Worm (Caenorhabditis elegans) whole organism, midembryonic: ENCODE results near the gene nstp-1.

Experiments used
- T22C8.4 ChIP-seq: fragments of 200-800 bp; sonication (Bioruptor generic); IDR thresholded peaks from 2 replicates; pipeline ENCODE4 v1.3.6; 2022; ENCODE audit warnings: missing genetic modification characterization, missing compliant biosample characterization
- cog-1 ChIP-seq: sonication (generic microtip); optimal IDR thresholded peaks from 2 replicates; lab custom pipeline; 2016; ENCODE audit warnings: missing genetic modification characterization, missing compliant biosample characterization
- flt-1 ChIP-seq: fragments of 200-800 bp; sonication (Bioruptor generic); IDR thresholded peaks from 2 replicates; pipeline ENCODE4 v1.3.6; 2022; ENCODE audit warnings: missing genetic modification characterization, missing compliant biosample characterization
- klf-2 ChIP-seq: fragments of 200-800 bp; sonication (Bioruptor generic); conservative IDR thresholded peaks from 2 replicates; pipeline ENCODE4 v1.3.6; 2022; ENCODE audit warnings: missing genetic modification reagents, missing genetic modification characterization, missing compliant biosample characterization
- ref-1 ChIP-seq: fragments of 200-800 bp; sonication (Bioruptor generic); conservative IDR thresholded peaks from 2 replicates; pipeline ENCODE4 v1.3.6; 2022; ENCODE audit warnings: missing genetic modification reagents, missing genetic modification characterization, missing compliant biosample characterization
- tab-1 ChIP-seq: fragments of 200-800 bp; sonication (Bioruptor generic); IDR thresholded peaks from 2 replicates; pipeline ENCODE4 v1.3.6; 2022; ENCODE audit warnings: missing genetic modification characterization, missing compliant biosample characterization
- ztf-29 ChIP-seq: fragments of 200-800 bp; sonication (Bioruptor generic); IDR thresholded peaks from 2 replicates; pipeline ENCODE4 v1.3.6; 2022; ENCODE audit warnings: missing genetic modification reagents, missing genetic modification characterization, missing compliant biosample characterization

DNA sequence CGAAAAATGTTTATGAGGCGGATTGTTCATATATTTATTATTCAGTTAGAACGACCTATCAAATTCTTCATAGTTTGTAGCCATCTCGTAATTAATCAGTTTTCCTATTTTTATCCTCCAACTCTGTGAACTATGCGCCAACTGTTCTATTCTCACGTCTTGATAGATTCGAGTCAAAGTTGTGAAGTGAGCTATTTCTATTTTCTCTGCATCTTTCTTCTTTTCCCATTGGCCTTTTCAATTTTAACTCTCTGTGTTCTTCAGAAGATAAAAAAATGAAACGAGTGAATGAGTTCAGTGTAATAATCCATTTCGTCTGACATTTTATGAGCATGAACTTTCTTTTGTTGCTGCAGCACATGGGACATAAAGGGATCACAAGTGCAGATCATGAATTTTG, 6.6 kb upstream of the nstp-1 start:
- TF ChIP-seq klf-2 (GFP tag; lab: Robert Waterston, UW) (no peak), flt-1 (GFP tag; lab: Robert Waterston, UW) (no peak), ref-1 (GFP tag; lab: Robert Waterston, UW) (no peak), tab-1 (GFP tag; lab: Robert Waterston, UW) (no peak), cog-1 (tag; lab: Kevin White, UChicago) (no peak), ztf-29 (GFP tag; lab: Robert Waterston, UW) (no peak), T22C8.4 (GFP tag; lab: Robert Waterston, UW) (no peak)
